Fruit fly (Drosophila melanogaster): ENCODE measurements around the gene Ranbp16.

Ranbp16 gene

dm6 chrX:15889780-15890608 lies 43.7 kb downstream of the Ranbp16 start, which contains the start of the genes MSBP and CG15916 (continued):
- TF ChIP-seq CG5180 (GFP tag; optimal IDR thresholded peaks at IDR 0.05): no peak
- no peak for TF ChIP-seq dpn (GFP tag; optimal IDR thresholded peaks at IDR 0.05)
- peak; percentile 70 for TF ChIP-seq CG10267 (tag; optimal IDR thresholded peaks at IDR 0.05)
- TF ChIP-seq pzg (GFP tag; optimal IDR thresholded peaks at IDR 0.05): peak; percentile 20
- TF ChIP-seq D19A (tag; optimal IDR thresholded peaks at IDR 0.05): peak; percentile 1
- 0 out of 3 replicates have a peak, but pooled peaks have one; percentile 21 for TF ChIP-seq knrl (GFP tag; IDR thresholded peaks at IDR 0.05; ENCODE audit: partially characterized antibody)
- peak; percentile 50 for TF ChIP-seq dmrt11E (tag; optimal IDR thresholded peaks at IDR 0.05)
- no peak for TF ChIP-seq cwo (GFP tag; optimal IDR thresholded peaks at IDR 0.05)
- TF ChIP-seq Xbp1 (GFP tag; optimal IDR thresholded peaks at IDR 0.05): peak; percentile 19
- no peak for TF ChIP-seq gsb (GFP tag; IDR thresholded peaks at IDR 0.05)
- TF ChIP-seq CG12219 (GFP tag; optimal IDR thresholded peaks at IDR 0.05): no peak
- TF ChIP-seq Asciz (GFP tag; optimal IDR thresholded peaks at IDR 0.05): no peak
- TF ChIP-seq CG17829 (tag; optimal IDR thresholded peaks at IDR 0.05): peak; percentile 41
- no peak for TF ChIP-seq CG10462 (GFP tag; optimal IDR thresholded peaks at IDR 0.05)
- peak; percentile 41 for TF ChIP-seq CG2120 (GFP tag; optimal IDR thresholded peaks at IDR 0.05)
- no peak for TF ChIP-seq CG18011 (GFP tag; optimal IDR thresholded peaks at IDR 0.05)
- TF ChIP-seq CG15696 (tag; optimal IDR thresholded peaks at IDR 0.05): peak; percentile 12
- TF ChIP-seq Usf (GFP tag; optimal IDR thresholded peaks at IDR 0.05): peak; percentile 54
- no peak for TF ChIP-seq Lpt (GFP tag; optimal IDR thresholded peaks at IDR 0.05)
- TF ChIP-seq CG31388 (GFP tag; optimal IDR thresholded peaks at IDR 0.05): no peak
- TF ChIP-seq Camta (GFP tag; optimal IDR thresholded peaks at IDR 0.05): no peak
- peak; percentile 59 for TF ChIP-seq CG12391 (tag; optimal IDR thresholded peaks at IDR 0.05)
- TF ChIP-seq CG34422 (GFP tag; IDR thresholded peaks at IDR 0.05): 0 out of 3 replicates have a peak, but pooled peaks have one; percentile 14
- TF ChIP-seq CG12659 (GFP tag; optimal IDR thresholded peaks at IDR 0.05): peak; percentile 46
- peak; percentile 14 for TF ChIP-seq twi (tag; optimal IDR thresholded peaks at IDR 0.05)
- peak; percentile 13 for TF ChIP-seq Dek (tag; optimal IDR thresholded peaks at IDR 0.05)
- TF ChIP-seq gem (tag; optimal IDR thresholded peaks at IDR 0.05): peak; percentile 62
- TF ChIP-seq gsb-n (tag; optimal IDR thresholded peaks at IDR 0.05): no peak
- TF ChIP-seq Dip3 (GFP tag; optimal IDR thresholded peaks at IDR 0.05): peak; percentile 1
- TF ChIP-seq CG31441 (GFP tag; IDR thresholded peaks at IDR 0.05): peak; percentile 59; the same call in 1 of the 2 replicates
- peak; percentile 93 for TF ChIP-seq ssp (GFP tag; IDR thresholded peaks at IDR 0.05)
- TF ChIP-seq Rfx (GFP tag; IDR thresholded peaks at IDR 0.05): peak; percentile 49; the same call in 1 of the 2 replicates
- peak; percentile 57 for TF ChIP-seq CG10209 (GFP tag; optimal IDR thresholded peaks at IDR 0.05)
- TF ChIP-seq Scr (GFP tag; IDR thresholded peaks at IDR 0.05; ENCODE audit: partially characterized antibody): peak; percentile 30; the same call in 1 of the 2 replicates
- TF ChIP-seq Doc3 (GFP tag; IDR thresholded peaks at IDR 0.05; ENCODE audit: partially characterized antibody): no peak
- peak; percentile 76 for TF ChIP-seq CG3995 (GFP tag; optimal IDR thresholded peaks at IDR 0.05)
- peak in 1 of 2 experiments; percentile 3 for TF ChIP-seq Dfd (GFP tag; optimal IDR thresholded peaks at IDR 0.05)
- TF ChIP-seq Dref (GFP tag; IDR thresholded peaks at IDR 0.05): peak; percentile 61
- TF ChIP-seq sisA (GFP tag; IDR thresholded peaks at IDR 0.05): no peak
- TF ChIP-seq ind (GFP tag; optimal IDR thresholded peaks at IDR 0.05): peak; percentile 38
- peak; percentile 92 for TF ChIP-seq CG7357 (GFP tag; IDR thresholded peaks at IDR 0.05)
- peak; percentile 66 for TF ChIP-seq CG14710 (tag; optimal IDR thresholded peaks at IDR 0.05)
- TF ChIP-seq CG10959 (GFP tag; IDR thresholded peaks at IDR 0.05): no peak
- TF ChIP-seq CG4424 (GFP tag; optimal IDR thresholded peaks at IDR 0.05): peak; percentile 34
- peak; percentile 68 for TF ChIP-seq Sry-δ (GFP tag; optimal IDR thresholded peaks at IDR 0.05)
- no peak for TF ChIP-seq Rx (GFP tag; IDR thresholded peaks at IDR 0.05)
- peak; percentile 27 for TF ChIP-seq CG8924 (tag; optimal IDR thresholded peaks at IDR 0.05)
- TF ChIP-seq CG1233 (GFP tag; optimal IDR thresholded peaks at IDR 0.05): peak; percentile 31
